Fruit fly (Drosophila melanogaster) whole organism, embryonic: ENCODE measurements around the gene CG33124.
A peak's percentile ranks its signal among the peaks of the same experiment; 100 is the strongest.

Source experiments
- CG10147 ChIP-seq: fragments of 200-800 bp; sonication (Bioruptor generic); optimal IDR thresholded peaks from 2 replicates; lab custom pipeline; 2019; ENCODE audit warnings: missing biosample characterization, mild to moderate bottlenecking, missing genetic modification characterization, moderate library complexity
- CG11456 ChIP-seq: fragments of 200-800 bp; sonication (Bioruptor generic); IDR thresholded peaks from 3 replicates; pipeline ENCODE4 v1.3.6; 2022; ENCODE audit warnings: missing biosample characterization, missing genetic modification characterization
- CG1529 ChIP-seq: fragments of 200-800 bp; sonication (Bioruptor generic); optimal IDR thresholded peaks from 3 replicates; lab custom pipeline; 2018; ENCODE audit warnings: missing biosample characterization, missing genetic modification characterization
- CG1602 ChIP-seq: fragments of 200-800 bp; sonication (Bioruptor generic); optimal IDR thresholded peaks from 3 replicates; lab custom pipeline; 2016; ENCODE audit warnings: missing biosample characterization, missing genetic modification characterization
- CG1603 ChIP-seq: fragments of 200-800 bp; sonication (Bioruptor generic); optimal IDR thresholded peaks from 2 replicates; lab custom pipeline; 2019; ENCODE audit warnings: missing biosample characterization, mild to moderate bottlenecking, missing genetic modification characterization, moderate library complexity
- CG16863 ChIP-seq: fragments of 200-800 bp; sonication (Bioruptor generic); optimal IDR thresholded peaks from 3 replicates; lab custom pipeline; 2016; ENCODE audit warnings: missing biosample characterization, missing genetic modification characterization
- CG30403 ChIP-seq: fragments of 200-800 bp; sonication (Bioruptor generic); optimal IDR thresholded peaks from 3 replicates; lab custom pipeline; 2016; ENCODE audit warnings: missing biosample characterization, missing genetic modification characterization
- CG30431 ChIP-seq: fragments of 200-800 bp; sonication (Bioruptor generic); optimal IDR thresholded peaks from 2 replicates; lab custom pipeline; 2017; ENCODE audit warnings: missing biosample characterization, missing genetic modification characterization
- CG31388 ChIP-seq: fragments of 200-800 bp; sonication (Bioruptor generic); optimal IDR thresholded peaks from 2 replicates; lab custom pipeline; 2016; ENCODE audit warnings: missing biosample characterization, missing genetic modification characterization
- CG32532 ChIP-seq: fragments of 200-800 bp; sonication (Bioruptor generic); IDR thresholded peaks from 2 replicates; pipeline ENCODE4 v1.3.6; 2022; ENCODE audit warnings: missing biosample characterization, missing genetic modification characterization
- CG7786 ChIP-seq: fragments of 200-800 bp; sonication (Bioruptor generic); optimal IDR thresholded peaks from 2 replicates; lab custom pipeline; 2016; ENCODE audit warnings: missing biosample characterization, missing genetic modification characterization
- CG7839 ChIP-seq: fragments of 200-800 bp; sonication (Bioruptor generic); optimal IDR thresholded peaks from 3 replicates; lab custom pipeline; 2018; ENCODE audit warnings: missing biosample characterization, mild to moderate bottlenecking, missing genetic modification characterization, moderate library complexity
- CG8290 ChIP-seq, 3 experiments: fragments of 200-800 bp; sonication (Bioruptor generic); optimal IDR thresholded peaks; 2 replicates each; lab custom pipeline; 2016 to 2019; ENCODE audit warnings: missing biosample characterization in 3 of 3, missing genetic modification characterization in 3 of 3, mild to moderate bottlenecking in 2 of 3, moderate library complexity in 1 of 3
- CG8765 ChIP-seq: fragments of 200-800 bp; sonication (Bioruptor generic); IDR thresholded peaks from 2 replicates; pipeline ENCODE4 v1.3.6; 2022; ENCODE audit warnings: missing biosample characterization, missing genetic modification characterization
- Chrac-16 ChIP-seq: fragments of 200-800 bp; sonication (Bioruptor generic); optimal IDR thresholded peaks from 3 replicates; lab custom pipeline; 2016; ENCODE audit warnings: missing biosample characterization, missing genetic modification characterization
- Deaf1 ChIP-seq: fragments of 200-800 bp; optimal IDR thresholded peaks from 3 replicates; lab custom pipeline; 2019; ENCODE audit warnings: missing biosample characterization, mild to moderate bottlenecking, missing genetic modification characterization, moderate library complexity
- Eip74EF ChIP-seq, 2 experiments: fragments of 200-800 bp in 1 of 2; fragments of >200 bp in 1 of 2; sonication (Bioruptor generic) in 1 of 2; optimal IDR thresholded peaks; 2 replicates each; lab custom pipeline; 2017 to 2019; ENCODE audit warnings: missing biosample characterization in 2 of 2, missing genetic modification characterization in 2 of 2, mild to moderate bottlenecking in 1 of 2, moderate library complexity in 1 of 2
- HLH54F ChIP-seq: fragments of 200-800 bp; sonication (Bioruptor generic); optimal IDR thresholded peaks from 3 replicates; lab custom pipeline; 2016; ENCODE audit warnings: missing biosample characterization, missing genetic modification characterization
- Hr39 ChIP-seq: fragments of >200 bp; optimal IDR thresholded peaks from 2 replicates; lab custom pipeline; 2017
- Hr51 ChIP-seq, 2 experiments: fragments of 200-800 bp; sonication (Bioruptor generic); optimal IDR thresholded peaks; 2 replicates in 1 of 2; 3 replicates in 1 of 2; lab custom pipeline; 2016 to 2018; ENCODE audit warnings: missing biosample characterization in 2 of 2, missing genetic modification characterization in 2 of 2, mild to moderate bottlenecking in 1 of 2, moderate library complexity in 1 of 2
- Hr78 ChIP-seq, 2 experiments: fragments of 200-800 bp in 1 of 2; fragments of >200 bp in 1 of 2; sonication (Bioruptor generic) in 1 of 2; optimal IDR thresholded peaks; 2 replicates each; lab custom pipeline; 2017 to 2019; ENCODE audit warnings: missing biosample characterization in 2 of 2, missing genetic modification characterization in 2 of 2, mild to moderate bottlenecking in 1 of 2, moderate library complexity in 1 of 2
- MESR4 ChIP-seq: fragments of 200-800 bp; sonication (Bioruptor generic); optimal IDR thresholded peaks from 2 replicates; lab custom pipeline; 2018; ENCODE audit warnings: missing biosample characterization, mild to moderate bottlenecking, missing genetic modification characterization, moderate library complexity
- Mrtf ChIP-seq: fragments of 200-800 bp; sonication (Bioruptor generic); IDR thresholded peaks from 3 replicates; pipeline ENCODE4 v1.3.6; 2022; ENCODE audit warnings: missing biosample characterization, missing genetic modification characterization
- NFAT ChIP-seq: fragments of 200-800 bp; sonication (Bioruptor generic); IDR thresholded peaks from 2 replicates; pipeline ENCODE4 v1.3.6; 2022; ENCODE audit warnings: missing biosample characterization, missing genetic modification characterization
- Usf ChIP-seq: fragments of 200-800 bp; sonication (Bioruptor generic); optimal IDR thresholded peaks from 2 replicates; lab custom pipeline; 2017; ENCODE audit warnings: missing genotype, missing biosample characterization, missing genetic modification characterization
- abd-A ChIP-seq: fragments of 200-800 bp; sonication (Bioruptor generic); optimal IDR thresholded peaks from 3 replicates; lab custom pipeline; 2019; ENCODE audit warnings: missing biosample characterization, mild to moderate bottlenecking, missing genetic modification characterization, moderate library complexity
- ap ChIP-seq: fragments of 200-800 bp; sonication (Bioruptor generic); IDR thresholded peaks from 2 replicates; pipeline ENCODE4 v1.3.6; 2022; ENCODE audit warnings: missing biosample characterization, missing genetic modification characterization
- ase ChIP-seq: fragments of 200-800 bp; sonication (Bioruptor generic); IDR thresholded peaks from 3 replicates; pipeline ENCODE4 v1.3.6; 2022; ENCODE audit warnings: missing biosample characterization, missing genetic modification characterization
- ato ChIP-seq: fragments of 200-800 bp; sonication (Bioruptor generic); IDR thresholded peaks from 2 replicates; pipeline ENCODE4 v1.3.6; 2022; ENCODE audit warnings: missing biosample characterization, missing genetic modification characterization; ENCODE audit not compliant: partially characterized antibody
- bsh ChIP-seq, 2 experiments: fragments of 200-800 bp; sonication (Bioruptor generic); optimal IDR thresholded peaks; 2 replicates each; lab custom pipeline; 2017 to 2018; ENCODE audit warnings: mild to moderate bottlenecking in 2 of 2, missing biosample characterization in 2 of 2, missing genetic modification characterization in 2 of 2, moderate library complexity in 1 of 2
- crp ChIP-seq, 2 experiments: fragments of 200-800 bp; sonication (Bioruptor generic); optimal IDR thresholded peaks; 2 replicates in 1 of 2; 3 replicates in 1 of 2; lab custom pipeline; 2017; ENCODE audit warnings: missing biosample characterization in 2 of 2, missing genetic modification characterization in 2 of 2, mild to moderate bottlenecking in 1 of 2, moderate library complexity in 1 of 2
- dmrt11E ChIP-seq: fragments of 200-800 bp; sonication (Bioruptor generic); optimal IDR thresholded peaks from 3 replicates; lab custom pipeline; 2018; ENCODE audit warnings: missing biosample characterization, mild to moderate bottlenecking, missing genetic modification characterization, moderate library complexity
- gsb ChIP-seq: fragments of 200-800 bp; sonication (Bioruptor generic); IDR thresholded peaks from 2 replicates; pipeline ENCODE4 v1.3.6; 2022; ENCODE audit warnings: missing biosample characterization, missing genetic modification characterization
- hbn ChIP-seq: fragments of 200-800 bp; sonication (Bioruptor generic); IDR thresholded peaks from 2 replicates; pipeline ENCODE4 v1.3.6; 2022; ENCODE audit warnings: missing biosample characterization, missing genetic modification characterization; ENCODE audit not compliant: partially characterized antibody
- mirr ChIP-seq: fragments of 200-800 bp; sonication (Bioruptor generic); optimal IDR thresholded peaks from 3 replicates; lab custom pipeline; 2018; ENCODE audit warnings: missing biosample characterization, mild to moderate bottlenecking, missing genetic modification characterization
- prd ChIP-seq, 3 experiments: fragments of >200 bp in 2 of 3; fragments of 200-800 bp in 1 of 3; sonication (Bioruptor generic) in 1 of 3; optimal IDR thresholded peaks in 2 of 3; IDR thresholded peaks in 1 of 3; 2 replicates in 2 of 3; 3 replicates in 1 of 3; pipeline versions ENCODE4 v1.3.6 to Lab custom; 2017 to 2022; ENCODE audit warnings: missing biosample characterization in 1 of 3, missing genetic modification characterization in 1 of 3
- pros ChIP-seq: fragments of 200-800 bp; sonication (Bioruptor generic); optimal IDR thresholded peaks from 3 replicates; lab custom pipeline; 2019; ENCODE audit warnings: missing biosample characterization, mild to moderate bottlenecking, missing genetic modification characterization, moderate library complexity
- repo ChIP-seq: fragments of 200-800 bp; sonication (Bioruptor generic); optimal IDR thresholded peaks from 2 replicates; lab custom pipeline; 2016; ENCODE audit warnings: missing biosample characterization, missing genetic modification characterization
- slbo ChIP-seq: fragments of 200-800 bp; sonication (Bioruptor generic); IDR thresholded peaks from 2 replicates; pipeline ENCODE4 v1.3.6; 2022; ENCODE audit warnings: missing biosample characterization, missing genetic modification characterization
- sna ChIP-seq: fragments of 200-800 bp; sonication (Bioruptor generic); IDR thresholded peaks from 2 replicates; pipeline ENCODE4 v1.3.6; 2022; ENCODE audit warnings: missing biosample characterization, missing genetic modification characterization; ENCODE audit not compliant: partially characterized antibody
- tgo ChIP-seq: fragments of 200-800 bp; sonication (Bioruptor generic); IDR thresholded peaks from 3 replicates; pipeline ENCODE4 v1.3.6; 2022; ENCODE audit warnings: missing biosample characterization, missing genetic modification characterization
- twi ChIP-seq: fragments of 200-800 bp; optimal IDR thresholded peaks from 2 replicates; lab custom pipeline; 2019; ENCODE audit warnings: missing biosample characterization, mild to moderate bottlenecking, missing genetic modification characterization, moderate library complexity
- wdn ChIP-seq: fragments of 200-800 bp; sonication (Bioruptor generic); IDR thresholded peaks from 2 replicates; pipeline ENCODE4 v1.3.6; 2022; ENCODE audit warnings: missing biosample characterization, missing genetic modification characterization

Gene CG33124

DNA sequence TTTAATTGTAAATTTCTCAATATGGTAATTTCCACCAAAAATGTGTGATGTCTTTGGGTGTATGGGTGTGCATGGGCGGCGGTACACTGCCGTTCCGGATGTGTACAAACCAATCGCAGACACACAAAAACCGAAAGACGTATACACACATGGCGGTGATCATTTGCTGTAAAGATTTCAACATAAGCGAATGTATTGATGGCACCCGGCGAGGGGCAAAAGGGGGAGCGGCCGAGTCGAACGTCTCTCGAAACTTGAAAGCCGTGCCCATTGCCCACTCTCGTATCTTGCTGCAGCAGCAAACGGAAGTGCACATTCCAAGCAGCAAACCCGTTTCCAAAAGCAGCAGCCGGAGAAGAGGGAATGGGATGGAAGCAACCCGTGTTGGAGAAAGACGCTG lies 46.6 kb downstream of the CG33124 start (continued):
- TF ChIP-seq ase (GFP tag; lab: Robert Waterston, UW) (no peak), Hr39 (lab: Kevin White, UChicago) (no peak), CG8765 (no peak), CG32532 (GFP tag; lab: Robert Waterston, UW) (no peak; the same call in 1 of the 2 replicates), CG30403 (GFP tag; lab: Kevin White, UChicago) (no peak), mirr (no peak), CG1602 (GFP tag; lab: Kevin White, UChicago) (no peak), tgo (GFP tag; lab: Robert Waterston, UW) (no peak), Chrac-16 (no peak), ato (no peak), Hr51 (GFP tag; optimal IDR thresholded peaks at IDR 0.05; lab: Kevin White, UChicago) (no peak), Eip74EF (GFP tag; optimal IDR thresholded peaks at IDR 0.05; lab: Kevin White, UChicago) (peak in 1 of 2 experiments; percentile 22), Hr78 (GFP tag; optimal IDR thresholded peaks at IDR 0.05; lab: Kevin White, UChicago) (no peak), NFAT (GFP tag; lab: Robert Waterston, UW) (no peak), CG8290 (GFP tag; optimal IDR thresholded peaks at IDR 0.05; lab: Kevin White, UChicago) (no peak), CG8290 (tag; optimal IDR thresholded peaks at IDR 0.05; lab: Kevin White, UChicago) (peak in 1 of 2 experiments; percentile 13), gsb (GFP tag; lab: Robert Waterston, UW) (no peak), wdn (GFP tag; lab: Robert Waterston, UW) (no peak), pros (GFP tag; lab: Kevin White, UChicago) (peak; percentile 51), MESR4 (no peak), repo (GFP tag; lab: Kevin White, UChicago) (no peak), CG10147 (GFP tag; lab: Kevin White, UChicago) (no peak), hbn (GFP tag; lab: Robert Waterston, UW) (no peak), CG7839 (tag; lab: Kevin White, UChicago) (no peak), bsh (GFP tag; optimal IDR thresholded peaks at IDR 0.05; lab: Kevin White, UChicago) (no peak), prd (optimal IDR thresholded peaks at IDR 0.05; lab: Kevin White, UChicago) (no peak), prd (GFP tag; IDR thresholded peaks at IDR 0.05; lab: Robert Waterston, UW) (no peak), Deaf1 (tag; lab: Kevin White, UChicago) (peak; percentile 17), abd-A (tag; lab: Kevin White, UChicago) (peak; percentile 72), slbo (GFP tag; lab: Robert Waterston, UW) (peak; percentile 39), sna (GFP tag; lab: Robert Waterston, UW) (0 out of 2 replicates have a peak, but pooled peaks have one; percentile 28), HLH54F (GFP tag; lab: Kevin White, UChicago) (no peak), CG16863 (no peak), Mrtf (GFP tag; lab: Robert Waterston, UW) (no peak), crp (GFP tag; optimal IDR thresholded peaks at IDR 0.05; lab: Kevin White, UChicago) (no peak), CG7786 (no peak), CG31388 (GFP tag; lab: Kevin White, UChicago) (no peak), CG11456 (GFP tag; lab: Robert Waterston, UW) (no peak), CG1529 (GFP tag; lab: Kevin White, UChicago) (no peak), Usf (GFP tag; lab: Kevin White, UChicago) (no peak), CG1603 (no peak), ap (GFP tag; lab: Robert Waterston, UW) (no peak), CG30431 (GFP tag; lab: Kevin White, UChicago) (no peak), twi (tag; lab: Kevin White, UChicago) (peak; percentile 44), dmrt11E (tag; lab: Kevin White, UChicago) (no peak)
